Fruit fly (Drosophila melanogaster) whole organism, embryonic: Measurements from ENCODE around the gene NijB.

Experiments used
- ATbp ChIP-seq: fragments of 200-800 bp; sonication (Bioruptor generic); optimal IDR thresholded peaks from 2 replicates; lab custom pipeline; 2017; ENCODE audit warnings: missing biosample characterization, mild to moderate bottlenecking, missing genetic modification characterization, missing genetic modification reagents
- CG10267 ChIP-seq: fragments of 200-800 bp; sonication (Bioruptor generic); optimal IDR thresholded peaks from 2 replicates; lab custom pipeline; 2018; ENCODE audit warnings: missing biosample characterization, mild to moderate bottlenecking, missing genetic modification characterization, moderate library complexity
- CG12769 ChIP-seq: fragments of 200-800 bp; sonication (Bioruptor generic); optimal IDR thresholded peaks from 2 replicates; lab custom pipeline; 2019; ENCODE audit warnings: missing biosample characterization, mild to moderate bottlenecking, missing genetic modification characterization, moderate library complexity
- CG14860 ChIP-seq: fragments of 200-800 bp; sonication (Bioruptor generic); IDR thresholded peaks from 3 replicates; pipeline ENCODE4 v1.3.6; 2022; ENCODE audit warnings: missing biosample characterization, missing genetic modification characterization; ENCODE audit not compliant: partially characterized antibody
- CG15073 ChIP-seq: fragments of 200-800 bp; sonication (Bioruptor generic); optimal IDR thresholded peaks from 2 replicates; lab custom pipeline; 2016; ENCODE audit warnings: missing biosample characterization, missing genetic modification characterization
- CG15269 ChIP-seq: fragments of 200-800 bp; sonication (Bioruptor generic); optimal IDR thresholded peaks from 2 replicates; lab custom pipeline; 2018; ENCODE audit warnings: missing biosample characterization, mild to moderate bottlenecking, missing genetic modification characterization, moderate library complexity
- CG15479 ChIP-seq: fragments of 200-800 bp; sonication (Bioruptor generic); optimal IDR thresholded peaks from 3 replicates; lab custom pipeline; 2019; ENCODE audit warnings: missing biosample characterization, mild to moderate bottlenecking, missing genetic modification characterization, moderate library complexity
- CG17186 ChIP-seq: fragments of 200-800 bp; sonication (Bioruptor generic); optimal IDR thresholded peaks from 3 replicates; lab custom pipeline; 2017; ENCODE audit warnings: missing biosample characterization, missing genetic modification reagents, missing genetic modification characterization
- CG17359 ChIP-seq: fragments of 200-800 bp; sonication (Bioruptor generic); optimal IDR thresholded peaks from 3 replicates; lab custom pipeline; 2018; ENCODE audit warnings: missing biosample characterization, mild to moderate bottlenecking, missing genetic modification characterization, moderate library complexity
- CG17802 ChIP-seq: fragments of 200-800 bp; sonication (Bioruptor generic); optimal IDR thresholded peaks from 2 replicates; lab custom pipeline; 2018; ENCODE audit warnings: missing biosample characterization, mild to moderate bottlenecking, missing genetic modification characterization, moderate library complexity
- CG2712 ChIP-seq: fragments of 200-800 bp; optimal IDR thresholded peaks from 3 replicates; lab custom pipeline; 2019; ENCODE audit warnings: missing biosample characterization, mild to moderate bottlenecking, missing genetic modification characterization, moderate library complexity
- CG30431 ChIP-seq: fragments of 200-800 bp; sonication (Bioruptor generic); optimal IDR thresholded peaks from 2 replicates; lab custom pipeline; 2017; ENCODE audit warnings: missing biosample characterization, missing genetic modification characterization
- CG31441 ChIP-seq: fragments of 200-800 bp; sonication (Bioruptor generic); IDR thresholded peaks from 2 replicates; pipeline ENCODE4 v1.3.6; 2022; ENCODE audit warnings: missing biosample characterization, missing genetic modification characterization
- CG4404 ChIP-seq: fragments of 200-800 bp; sonication (Bioruptor generic); IDR thresholded peaks from 2 replicates; pipeline ENCODE4 v1.3.6; 2022; ENCODE audit warnings: missing biosample characterization, missing genetic modification characterization
- CG4707 ChIP-seq: fragments of 200-800 bp; sonication (Bioruptor generic); optimal IDR thresholded peaks from 2 replicates; lab custom pipeline; 2018; ENCODE audit warnings: missing biosample characterization, mild to moderate bottlenecking, missing genetic modification characterization, moderate library complexity
- CG5180 ChIP-seq: fragments of 200-800 bp; sonication (Bioruptor generic); optimal IDR thresholded peaks from 3 replicates; lab custom pipeline; 2017; ENCODE audit warnings: missing biosample characterization, missing genetic modification characterization, mild to moderate bottlenecking, moderate library complexity, missing genetic modification reagents
- CG6175 ChIP-seq: fragments of 200-800 bp; sonication (Bioruptor generic); IDR thresholded peaks from 3 replicates; pipeline ENCODE4 v1.3.6; 2022; ENCODE audit warnings: missing biosample characterization, missing genetic modification characterization
- CG7271 ChIP-seq: fragments of 200-800 bp; sonication (Bioruptor generic); optimal IDR thresholded peaks from 2 replicates; lab custom pipeline; 2018; ENCODE audit warnings: missing biosample characterization, mild to moderate bottlenecking, missing genetic modification characterization, moderate library complexity
- CG8765 ChIP-seq: fragments of 200-800 bp; sonication (Bioruptor generic); IDR thresholded peaks from 2 replicates; pipeline ENCODE4 v1.3.6; 2022; ENCODE audit warnings: missing biosample characterization, missing genetic modification characterization
- CG8924 ChIP-seq: fragments of 200-800 bp; optimal IDR thresholded peaks from 3 replicates; lab custom pipeline; 2019; ENCODE audit warnings: missing biosample characterization, mild to moderate bottlenecking, missing genetic modification characterization, moderate library complexity
- CG9817 ChIP-seq: fragments of 200-800 bp; sonication (Bioruptor generic); optimal IDR thresholded peaks from 2 replicates; lab custom pipeline; 2018; ENCODE audit warnings: missing biosample characterization, mild to moderate bottlenecking, missing genetic modification characterization, moderate library complexity
- Dad ChIP-seq: fragments of 200-800 bp; sonication (Bioruptor generic); optimal IDR thresholded peaks from 3 replicates; lab custom pipeline; 2016; ENCODE audit warnings: missing biosample characterization, missing genetic modification characterization
- Dek ChIP-seq: fragments of 200-800 bp; sonication (Bioruptor generic); optimal IDR thresholded peaks from 3 replicates; lab custom pipeline; 2019; ENCODE audit warnings: missing biosample characterization, mild to moderate bottlenecking, missing genetic modification characterization, moderate library complexity
- Dp ChIP-seq: fragments of 200-800 bp; sonication (Bioruptor generic); optimal IDR thresholded peaks from 2 replicates; lab custom pipeline; 2018; ENCODE audit warnings: missing biosample characterization, mild to moderate bottlenecking, missing genetic modification characterization, moderate library complexity
- HHEX ChIP-seq: fragments of 200-800 bp; sonication (Bioruptor generic); optimal IDR thresholded peaks from 3 replicates; lab custom pipeline; 2017; ENCODE audit warnings: missing biosample characterization, mild to moderate bottlenecking, missing genetic modification characterization, missing genetic modification reagents
- HmgD ChIP-seq: fragments of 200-800 bp; sonication (Bioruptor generic); optimal IDR thresholded peaks from 3 replicates; lab custom pipeline; 2016; ENCODE audit warnings: missing biosample characterization, missing genetic modification characterization
- Hr39 ChIP-seq: fragments of >200 bp; optimal IDR thresholded peaks from 2 replicates; lab custom pipeline; 2017
- MESR4 ChIP-seq: fragments of 200-800 bp; sonication (Bioruptor generic); optimal IDR thresholded peaks from 2 replicates; lab custom pipeline; 2018; ENCODE audit warnings: missing biosample characterization, mild to moderate bottlenecking, missing genetic modification characterization, moderate library complexity
- NK7.1 ChIP-seq: fragments of 200-800 bp; sonication (Bioruptor generic); optimal IDR thresholded peaks from 3 replicates; lab custom pipeline; 2016; ENCODE audit warnings: missing biosample characterization, missing genetic modification characterization
- Opbp ChIP-seq: fragments of 200-800 bp; sonication (Bioruptor generic); IDR thresholded peaks from 3 replicates; pipeline ENCODE4 v1.3.6; 2022; ENCODE audit warnings: missing biosample characterization, missing genetic modification characterization; ENCODE audit not compliant: partially characterized antibody
- Sry-δ ChIP-seq: fragments of 200-800 bp; sonication (Bioruptor generic); optimal IDR thresholded peaks from 2 replicates; lab custom pipeline; 2016; ENCODE audit warnings: missing biosample characterization, missing genetic modification characterization
- YL-1 ChIP-seq: fragments of 200-800 bp; sonication (Bioruptor generic); optimal IDR thresholded peaks from 3 replicates; lab custom pipeline; 2017; ENCODE audit warnings: missing biosample characterization, mild to moderate bottlenecking, missing genetic modification characterization
- amos ChIP-seq: fragments of 200-800 bp; sonication (Bioruptor generic); IDR thresholded peaks from 2 replicates; pipeline ENCODE4 v1.3.6; 2022; ENCODE audit warnings: missing biosample characterization, missing genetic modification characterization; ENCODE audit not compliant: partially characterized antibody
- ato ChIP-seq: fragments of 200-800 bp; sonication (Bioruptor generic); IDR thresholded peaks from 2 replicates; pipeline ENCODE4 v1.3.6; 2022; ENCODE audit warnings: missing biosample characterization, missing genetic modification characterization; ENCODE audit not compliant: partially characterized antibody
- bbx ChIP-seq: fragments of 200-800 bp; sonication (Bioruptor generic); IDR thresholded peaks from 2 replicates; pipeline ENCODE4 v1.3.6; 2022; ENCODE audit warnings: missing biosample characterization, missing genetic modification characterization; ENCODE audit not compliant: partially characterized antibody
- cato ChIP-seq: fragments of 200-800 bp; sonication (Bioruptor generic); optimal IDR thresholded peaks from 2 replicates; lab custom pipeline; 2016; ENCODE audit warnings: missing biosample characterization, missing genetic modification characterization, borderline replicate concordance
- caup ChIP-seq: fragments of 200-800 bp; sonication (Bioruptor generic); optimal IDR thresholded peaks from 3 replicates; lab custom pipeline; 2017; ENCODE audit warnings: missing biosample characterization, mild to moderate bottlenecking, missing genetic modification characterization, moderate library complexity; ENCODE audit not compliant: severe bottlenecking
- corto ChIP-seq: fragments of 200-800 bp; sonication (Bioruptor generic); optimal IDR thresholded peaks from 2 replicates; lab custom pipeline; 2016; ENCODE audit warnings: missing biosample characterization, mild to moderate bottlenecking, missing genetic modification characterization, moderate library complexity
- danr ChIP-seq: fragments of 200-800 bp; sonication (Bioruptor generic); IDR thresholded peaks from 2 replicates; pipeline ENCODE4 v1.3.6; 2022; ENCODE audit warnings: missing biosample characterization, missing genetic modification characterization
- dpn ChIP-seq, 2 experiments: fragments of 200-800 bp; sonication (Bioruptor generic); optimal IDR thresholded peaks; 3 replicates each; lab custom pipeline; 2016; ENCODE audit warnings: missing biosample characterization in 2 of 2, missing genetic modification characterization in 2 of 2
- grn ChIP-seq: fragments of 200-800 bp; sonication (Bioruptor generic); optimal IDR thresholded peaks from 3 replicates; lab custom pipeline; 2017; ENCODE audit warnings: missing biosample characterization, missing genetic modification characterization
- jumu ChIP-seq: fragments of 200-800 bp; sonication (Bioruptor generic); optimal IDR thresholded peaks from 3 replicates; lab custom pipeline; 2016; ENCODE audit warnings: missing biosample characterization, missing genetic modification characterization
- ken ChIP-seq: fragments of 200-800 bp; sonication (Bioruptor generic); IDR thresholded peaks from 3 replicates; pipeline ENCODE4 v1.3.6; 2022; ENCODE audit warnings: missing biosample characterization, missing genetic modification characterization
- otp ChIP-seq: fragments of 200-800 bp; sonication (Bioruptor generic); IDR thresholded peaks from 3 replicates; pipeline ENCODE4, ENCODE4 v1.3.6; 2022; ENCODE audit warnings: missing biosample characterization, missing genetic modification characterization
- pnt ChIP-seq: fragments of 200-800 bp; sonication (Bioruptor generic); optimal IDR thresholded peaks from 3 replicates; lab custom pipeline; 2016; ENCODE audit warnings: missing biosample characterization, missing genetic modification characterization
- shn ChIP-seq: fragments of 200-800 bp; sonication (Bioruptor generic); optimal IDR thresholded peaks from 3 replicates; lab custom pipeline; 2016; ENCODE audit warnings: missing biosample characterization, missing genetic modification characterization
- tio ChIP-seq: fragments of 200-800 bp; sonication (Bioruptor generic); optimal IDR thresholded peaks from 2 replicates; lab custom pipeline; 2017; ENCODE audit warnings: missing biosample characterization, missing genetic modification characterization, inconsistent platforms
- trem ChIP-seq: fragments of 200-800 bp; optimal IDR thresholded peaks from 3 replicates; lab custom pipeline; 2019; ENCODE audit warnings: missing biosample characterization, mild to moderate bottlenecking, missing genetic modification characterization, moderate library complexity
- trh ChIP-seq: fragments of 200-800 bp; sonication (Bioruptor generic); optimal IDR thresholded peaks from 2 replicates; lab custom pipeline; 2016; ENCODE audit warnings: missing biosample characterization, missing genetic modification characterization
- ttk ChIP-seq: fragments of 200-800 bp; sonication (Bioruptor generic); IDR thresholded peaks from 2 replicates; pipeline ENCODE4 v2.1.2; 2022; ENCODE audit warnings: missing biosample characterization, missing genetic modification characterization
- zen2 ChIP-seq: fragments of 200-800 bp; sonication (Bioruptor generic); IDR thresholded peaks from 3 replicates; pipeline ENCODE4 v1.3.6; 2022; ENCODE audit warnings: missing biosample characterization, missing genetic modification characterization; ENCODE audit not compliant: partially characterized antibody

Gene NijB

dm6 chr3L:18901411-18901810 is 9.2 kb downstream of the NijB start, which contains the start of the genes arx and CG6843 (continued):
- TF ChIP-seq danr (no peak), amos (GFP tag; lab: Robert Waterston, UW) (peak; percentile 96), CG15479 (GFP tag; lab: Kevin White, UChicago) (no peak), CG4707 (GFP tag; lab: Kevin White, UChicago) (no peak), CG14860 (GFP tag; lab: Robert Waterston, UW) (peak; percentile 79), trh (no peak), CG12769 (tag; lab: Kevin White, UChicago) (no peak), caup (no peak), CG17186 (peak; percentile 64), Sry-δ (GFP tag; lab: Kevin White, UChicago) (peak; percentile 83), CG8924 (tag; lab: Kevin White, UChicago) (no peak), bbx (peak; percentile 92), Dp (GFP tag; lab: Kevin White, UChicago) (peak; percentile 66), CG7271 (no peak), Dad (GFP tag; lab: Kevin White, UChicago) (no peak), CG6175 (no peak), CG15269 (tag; lab: Kevin White, UChicago) (no peak), pnt (GFP tag; lab: Kevin White, UChicago) (no peak), ato (peak; percentile 86), jumu (GFP tag; lab: Kevin White, UChicago) (no peak), CG8765 (GFP tag; lab: Robert Waterston, UW) (no peak), CG10267 (tag; lab: Kevin White, UChicago) (peak; percentile 40), YL-1 (peak; percentile 86), Hr39 (lab: Kevin White, UChicago) (no peak), CG17359 (tag; lab: Kevin White, UChicago) (no peak), otp (no peak), Dek (tag; lab: Kevin White, UChicago) (no peak), CG31441 (GFP tag; lab: Robert Waterston, UW) (no peak), trem (peak; percentile 70), shn (GFP tag; lab: Kevin White, UChicago) (no peak), CG30431 (no peak), CG9817 (no peak), dpn (GFP tag; optimal IDR thresholded peaks at IDR 0.05; lab: Kevin White, UChicago) (no peak), ATbp (GFP tag; lab: Kevin White, UChicago) (no peak), CG4404 (GFP tag; lab: Robert Waterston, UW) (no peak), HHEX (GFP tag; lab: Kevin White, UChicago) (no peak), zen2 (GFP tag; lab: Robert Waterston, UW) (peak; percentile 93), ken (GFP tag; lab: Robert Waterston, UW) (no peak), cato (GFP tag; lab: Kevin White, UChicago) (no peak), tio (no peak), ttk (GFP tag; lab: Robert Waterston, UW) (no peak), CG2712 (tag; lab: Kevin White, UChicago) (peak; percentile 6), corto (GFP tag; lab: Kevin White, UChicago) (no peak), CG17802 (no peak), NK7.1 (GFP tag; lab: Kevin White, UChicago) (no peak), HmgD (peak; percentile 24), Opbp (GFP tag; lab: Robert Waterston, UW) (peak; percentile 95), grn (GFP tag; lab: Kevin White, UChicago) (no peak), CG15073 (GFP tag; lab: Kevin White, UChicago) (no peak), CG5180 (GFP tag; lab: Kevin White, UChicago) (no peak), MESR4 (GFP tag; lab: Kevin White, UChicago) (peak; percentile 83)
